In the genomic region with DNA sequence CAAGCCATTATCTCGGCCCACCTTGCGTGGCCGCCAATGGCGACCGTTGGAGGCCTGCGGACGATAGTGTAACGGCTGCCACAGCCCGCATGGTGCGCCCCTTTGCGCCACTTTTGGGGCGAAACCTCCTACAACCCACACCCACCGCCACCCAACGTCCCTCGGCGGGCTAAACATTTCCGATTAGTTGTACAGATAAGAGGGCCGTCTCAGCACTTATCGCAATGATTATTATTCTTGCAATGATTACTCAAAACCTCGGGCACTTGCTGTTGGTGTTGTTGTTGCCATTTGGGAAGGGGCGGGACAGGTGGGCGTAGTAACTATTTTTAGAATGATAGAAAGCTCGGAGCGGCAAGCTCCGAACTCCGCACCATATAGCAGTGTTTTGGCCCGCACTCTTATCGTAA, we compare ENCODE assay signal across 1 fruit fly cellular context.
TF ChIP-seq lines count a peak whose summit lies in the region.

No protein-coding gene starts in this region.

TF ChIP-seq in whole organism, embryonic, 481 proteins besides CTCF, POLR2A, EP300 and RAD21 (continued from another document and continues in another):
- TF ChIP-seq Rfx (GFP tag; IDR thresholded peaks at IDR 0.05; lab: Robert Waterston, UW) (no peak), CG18476 (GFP tag; optimal IDR thresholded peaks at IDR 0.05; lab: Kevin White, UChicago) (no peak), CoRest (tag; optimal IDR thresholded peaks at IDR 0.05; lab: Kevin White, UChicago) (no peak), amos (GFP tag; IDR thresholded peaks at IDR 0.05; lab: Robert Waterston, UW; ENCODE audit: partially characterized antibody) (0 out of 2 replicates have a peak, but pooled peaks have one; percentile 6), HmgZ (tag; optimal IDR thresholded peaks at IDR 0.05; lab: Kevin White, UChicago) (peak; percentile 64), sens (GFP tag; lab: Kevin White, UChicago) (no peak), zf30C (GFP tag; optimal IDR thresholded peaks at IDR 0.05; lab: Kevin White, UChicago) (no peak), CG7745 (tag; optimal IDR thresholded peaks at IDR 0.05; lab: Kevin White, UChicago) (no peak), kah (GFP tag; optimal IDR thresholded peaks at IDR 0.05; lab: Kevin White, UChicago) (peak; percentile 9), wor (GFP tag; IDR thresholded peaks at IDR 0.05; lab: Robert Waterston, UW) (no peak), rib (GFP tag; IDR thresholded peaks at IDR 0.05; lab: Robert Waterston, UW) (peak; percentile 33; the same call in 1 of the 2 replicates), Nf-YC (tag; optimal IDR thresholded peaks at IDR 0.05; lab: Kevin White, UChicago) (peak; percentile 67), MBD-R2 (GFP tag; IDR thresholded peaks at IDR 0.05; lab: Robert Waterston, UW) (no peak), Bdp1 (GFP tag; optimal IDR thresholded peaks at IDR 0.05; lab: Kevin White, UChicago) (peak; percentile 94), fd96Cb (tag; optimal IDR thresholded peaks at IDR 0.05; lab: Kevin White, UChicago) (no peak), lmd (GFP tag; IDR thresholded peaks at IDR 0.05; lab: Robert Waterston, UW) (no peak), maf-S (GFP tag; optimal IDR thresholded peaks at IDR 0.05; lab: Kevin White, UChicago) (no peak), lab (GFP tag; optimal IDR thresholded peaks at IDR 0.05; lab: Kevin White, UChicago) (peak; percentile 85), CG5953 (GFP tag; IDR thresholded peaks at IDR 0.05; lab: Robert Waterston, UW) (no peak), hth (optimal IDR thresholded peaks at IDR 0.05; lab: Kevin White, UChicago) (no peak), cad (GFP tag; optimal IDR thresholded peaks at IDR 0.05; lab: Kevin White, UChicago) (no peak), Pdp1 (GFP tag; optimal IDR thresholded peaks at IDR 0.05; lab: Kevin White, UChicago) (peak in 1 of 2 experiments; percentile 60), pros (GFP tag; optimal IDR thresholded peaks at IDR 0.05; lab: Kevin White, UChicago) (peak; percentile 68), CG7786 (GFP tag; optimal IDR thresholded peaks at IDR 0.05; lab: Kevin White, UChicago) (no peak), CG4404 (GFP tag; IDR thresholded peaks at IDR 0.05; lab: Robert Waterston, UW) (no peak), bbx (GFP tag; IDR thresholded peaks at IDR 0.05; lab: Robert Waterston, UW; ENCODE audit: partially characterized antibody) (no peak), CG2875 (GFP tag; optimal IDR thresholded peaks at IDR 0.05; lab: Kevin White, UChicago) (no peak), Opbp (GFP tag; IDR thresholded peaks at IDR 0.05; lab: Robert Waterston, UW; ENCODE audit: partially characterized antibody) (no peak), CG34376 (GFP tag; optimal IDR thresholded peaks at IDR 0.05; lab: Kevin White, UChicago) (peak; percentile 83), Trl (optimal IDR thresholded peaks at IDR 0.05; lab: Kevin White, UChicago) (no peak), Trl (GFP tag; optimal IDR thresholded peaks at IDR 0.05; lab: Kevin White, UChicago) (no peak), Ssrp (tag; optimal IDR thresholded peaks at IDR 0.05; lab: Kevin White, UChicago) (no peak), D19A (tag; optimal IDR thresholded peaks at IDR 0.05; lab: Kevin White, UChicago) (no peak), CG7556 (GFP tag; optimal IDR thresholded peaks at IDR 0.05; lab: Kevin White, UChicago) (no peak), Adf1 (GFP tag; IDR thresholded peaks at IDR 0.05; lab: Robert Waterston, UW) (peak; percentile 44; the same call in 1 of the 2 replicates), CG17912 (GFP tag; optimal IDR thresholded peaks at IDR 0.05; lab: Kevin White, UChicago) (peak; percentile 12), sr (GFP tag; IDR thresholded peaks at IDR 0.05; lab: Robert Waterston, UW) (no peak), CG15269 (tag; optimal IDR thresholded peaks at IDR 0.05; lab: Kevin White, UChicago) (no peak), Nf-YA (GFP tag; IDR thresholded peaks at IDR 0.05; lab: Robert Waterston, UW) (no peak), CG10431 (GFP tag; optimal IDR thresholded peaks at IDR 0.05; lab: Kevin White, UChicago) (no peak), CG14441 (GFP tag; IDR thresholded peaks at IDR 0.05; lab: Robert Waterston, UW) (peak; percentile 12; the same call in 1 of the 2 replicates), eve (GFP tag; optimal IDR thresholded peaks at IDR 0.05; lab: Kevin White, UChicago) (no peak), Drgx (GFP tag; IDR thresholded peaks at IDR 0.05; lab: Robert Waterston, UW) (no peak), grn (GFP tag; optimal IDR thresholded peaks at IDR 0.05; lab: Kevin White, UChicago) (peak; percentile 100), mirr (GFP tag; optimal IDR thresholded peaks at IDR 0.05; lab: Kevin White, UChicago) (peak; percentile 99), CG9215 (GFP tag; IDR thresholded peaks at IDR 0.05; lab: Robert Waterston, UW) (no peak), CG13287 (GFP tag; IDR thresholded peaks at IDR 0.05; lab: Robert Waterston, UW; ENCODE audit: partially characterized antibody) (peak; percentile 16; the same call in 1 of the 2 replicates), fd64A (GFP tag; optimal IDR thresholded peaks at IDR 0.05; lab: Kevin White, UChicago) (no peak), CG10543 (GFP tag; optimal IDR thresholded peaks at IDR 0.05; lab: Kevin White, UChicago) (peak; percentile 89), Dref (GFP tag; IDR thresholded peaks at IDR 0.05; lab: Robert Waterston, UW) (no peak), BEAF-32 (GFP tag; optimal IDR thresholded peaks at IDR 0.05; lab: Kevin White, UChicago) (no peak), cas (GFP tag; IDR thresholded peaks at IDR 0.05; lab: Robert Waterston, UW) (no peak), B-H2 (GFP tag; optimal IDR thresholded peaks at IDR 0.05; lab: Kevin White, UChicago) (no peak), HLH3B (GFP tag; IDR thresholded peaks at IDR 0.05; lab: Robert Waterston, UW) (no peak), chm (GFP tag; IDR thresholded peaks at IDR 0.05; lab: Robert Waterston, UW) (no peak), CG33557 (GFP tag; optimal IDR thresholded peaks at IDR 0.05; lab: Kevin White, UChicago) (no peak), Dek (tag; optimal IDR thresholded peaks at IDR 0.05; lab: Kevin White, UChicago) (no peak), CG3838 (GFP tag; optimal IDR thresholded peaks at IDR 0.05; lab: Kevin White, UChicago) (no peak), CG8944 (GFP tag; optimal IDR thresholded peaks at IDR 0.05; lab: Kevin White, UChicago) (no peak), CG1024 (GFP tag; IDR thresholded peaks at IDR 0.05; lab: Robert Waterston, UW) (no peak), Ets97D (GFP tag; optimal IDR thresholded peaks at IDR 0.05; lab: Kevin White, UChicago) (no peak), chif (GFP tag; optimal IDR thresholded peaks at IDR 0.05; lab: Kevin White, UChicago) (no peak), Atf6 (GFP tag; IDR thresholded peaks at IDR 0.05; lab: Robert Waterston, UW) (0 out of 2 replicates have a peak, but pooled peaks have one; percentile 12), pb (GFP tag; optimal IDR thresholded peaks at IDR 0.05; lab: Kevin White, UChicago) (no peak), bowl (GFP tag; IDR thresholded peaks at IDR 0.05; lab: Robert Waterston, UW) (no peak), CG10654 (GFP tag; optimal IDR thresholded peaks at IDR 0.05; lab: Kevin White, UChicago) (no peak), Sox102F (GFP tag; optimal IDR thresholded peaks at IDR 0.05; lab: Kevin White, UChicago) (no peak), trem (tag; optimal IDR thresholded peaks at IDR 0.05; lab: Kevin White, UChicago) (no peak), CG17385 (GFP tag; optimal IDR thresholded peaks at IDR 0.05; lab: Kevin White, UChicago) (no peak), CG7372 (GFP tag; IDR thresholded peaks at IDR 0.05; lab: Robert Waterston, UW) (no peak), CG11695 (GFP tag; IDR thresholded peaks at IDR 0.05; lab: Robert Waterston, UW) (0 out of 3 replicates have a peak, but pooled peaks have one; percentile 16), CG8478 (optimal IDR thresholded peaks at IDR 0.05; lab: Kevin White, UChicago) (no peak), CG9817 (tag; optimal IDR thresholded peaks at IDR 0.05; lab: Kevin White, UChicago) (no peak), CG10462 (GFP tag; optimal IDR thresholded peaks at IDR 0.05; lab: Kevin White, UChicago) (no peak), NC2α (GFP tag; optimal IDR thresholded peaks at IDR 0.05; lab: Kevin White, UChicago) (no peak), CG6765 (GFP tag; optimal IDR thresholded peaks at IDR 0.05; lab: Kevin White, UChicago) (peak; percentile 26), br (optimal IDR thresholded peaks at IDR 0.05; lab: Kevin White, UChicago) (no peak), sug (tag; optimal IDR thresholded peaks at IDR 0.05; lab: Kevin White, UChicago) (peak; percentile 97), CG3163 (GFP tag; optimal IDR thresholded peaks at IDR 0.05; lab: Kevin White, UChicago) (no peak), Nf-YB (GFP tag; optimal IDR thresholded peaks at IDR 0.05; lab: Kevin White, UChicago) (peak; percentile 65), CG32532 (GFP tag; IDR thresholded peaks at IDR 0.05; lab: Robert Waterston, UW) (no peak), repo (GFP tag; optimal IDR thresholded peaks at IDR 0.05; lab: Kevin White, UChicago) (no peak), CG6689 (GFP tag; IDR thresholded peaks at IDR 0.05; lab: Robert Waterston, UW) (no peak), Hr39 (optimal IDR thresholded peaks at IDR 0.05; lab: Kevin White, UChicago) (no peak), CG32767 (GFP tag; IDR thresholded peaks at IDR 0.05; lab: Robert Waterston, UW) (no peak), Mrtf (GFP tag; IDR thresholded peaks at IDR 0.05; lab: Robert Waterston, UW) (no peak), abd-A (tag; optimal IDR thresholded peaks at IDR 0.05; lab: Kevin White, UChicago) (no peak), Eip74EF (GFP tag; optimal IDR thresholded peaks at IDR 0.05; lab: Kevin White, UChicago) (no peak), Hand (GFP tag; optimal IDR thresholded peaks at IDR 0.05; lab: Kevin White, UChicago) (no peak), CG6791 (GFP tag; IDR thresholded peaks at IDR 0.05; lab: Robert Waterston, UW; ENCODE audit: partially characterized antibody) (no peak), pnt (GFP tag; optimal IDR thresholded peaks at IDR 0.05; lab: Kevin White, UChicago) (no peak), unc-4 (GFP tag; IDR thresholded peaks at IDR 0.05; lab: Robert Waterston, UW; ENCODE audit: partially characterized antibody) (0 out of 2 replicates have a peak, but pooled peaks have one; percentile 22), org-1 (GFP tag; optimal IDR thresholded peaks at IDR 0.05; lab: Kevin White, UChicago) (no peak), Ets65A (GFP tag; lab: Kevin White, UChicago) (no peak), CG8924 (tag; optimal IDR thresholded peaks at IDR 0.05; lab: Kevin White, UChicago) (no peak), Fer2 (tag; optimal IDR thresholded peaks at IDR 0.05; lab: Kevin White, UChicago) (no peak), Bgb (GFP tag; IDR thresholded peaks at IDR 0.05; lab: Robert Waterston, UW; ENCODE audit: partially characterized antibody) (no peak), so (GFP tag; IDR thresholded peaks at IDR 0.05; lab: Robert Waterston, UW) (0 out of 3 replicates have a peak, but pooled peaks have one; percentile 30), Hmr (GFP tag; optimal IDR thresholded peaks at IDR 0.05; lab: Kevin White, UChicago) (peak; percentile 35), ci (GFP tag; IDR thresholded peaks at IDR 0.05; lab: Robert Waterston, UW) (peak; percentile 40; the same call in 1 of the 3 replicates), CG8388 (GFP tag; optimal IDR thresholded peaks at IDR 0.05; lab: Kevin White, UChicago) (no peak), exex (tag; optimal IDR thresholded peaks at IDR 0.05; lab: Kevin White, UChicago) (peak; percentile 99), CG6175 (GFP tag; IDR thresholded peaks at IDR 0.05; lab: Robert Waterston, UW) (peak; percentile 97), NC2β (GFP tag; optimal IDR thresholded peaks at IDR 0.05; lab: Kevin White, UChicago) (no peak), CkIIα-i1 (GFP tag; IDR thresholded peaks at IDR 0.05; lab: Robert Waterston, UW) (no peak), pfk (GFP tag; optimal IDR thresholded peaks at IDR 0.05; lab: Kevin White, UChicago) (no peak), nau (GFP tag; optimal IDR thresholded peaks at IDR 0.05; lab: Kevin White, UChicago) (peak; percentile 48), Spps (tag; optimal IDR thresholded peaks at IDR 0.05; lab: Kevin White, UChicago) (no peak), HLH4C (GFP tag; IDR thresholded peaks at IDR 0.05; lab: Robert Waterston, UW; ENCODE audit: partially characterized antibody) (0 out of 3 replicates have a peak, but pooled peaks have one; percentile 33), hbn (GFP tag; IDR thresholded peaks at IDR 0.05; lab: Robert Waterston, UW; ENCODE audit: partially characterized antibody) (no peak), ham (GFP tag; IDR thresholded peaks at IDR 0.05; lab: Robert Waterston, UW) (no peak), CG13894 (tag; optimal IDR thresholded peaks at IDR 0.05; lab: Kevin White, UChicago) (no peak), kay (GFP tag; optimal IDR thresholded peaks at IDR 0.05; lab: Kevin White, UChicago) (peak; percentile 20), CG3065 (GFP tag; optimal IDR thresholded peaks at IDR 0.05; lab: Kevin White, UChicago) (peak; percentile 55), Atf-2 (GFP tag; optimal IDR thresholded peaks at IDR 0.05; lab: Kevin White, UChicago) (no peak), Blimp-1 (GFP tag; optimal IDR thresholded peaks at IDR 0.05; lab: Kevin White, UChicago) (no peak), sd (tag; optimal IDR thresholded peaks at IDR 0.05; lab: Kevin White, UChicago) (peak; percentile 78), Elba2 (GFP tag; optimal IDR thresholded peaks at IDR 0.05; lab: Kevin White, UChicago) (no peak), Dll (GFP tag; IDR thresholded peaks at IDR 0.05; lab: Robert Waterston, UW; ENCODE audit: partially characterized antibody) (no peak), chinmo (GFP tag; IDR thresholded peaks at IDR 0.05; lab: Robert Waterston, UW; ENCODE audit: partially characterized antibody) (peak; percentile 87; the same call in 3 of the 4 replicates), CG42726 (GFP tag; IDR thresholded peaks at IDR 0.05; lab: Robert Waterston, UW; ENCODE audit: partially characterized antibody) (no peak), wek (GFP tag; optimal IDR thresholded peaks at IDR 0.05; lab: Kevin White, UChicago) (peak; percentile 10), dati (GFP tag; IDR thresholded peaks at IDR 0.05; lab: Robert Waterston, UW) (no peak), gcm2 (GFP tag; optimal IDR thresholded peaks at IDR 0.05; lab: Kevin White, UChicago) (no peak), CG34224 (GFP tag; IDR thresholded peaks at IDR 0.05; lab: Robert Waterston, UW; ENCODE audit: partially characterized antibody) (0 out of 3 replicates have a peak, but pooled peaks have one; percentile 13), CG18599 (GFP tag; optimal IDR thresholded peaks at IDR 0.05; lab: Kevin White, UChicago) (peak; percentile 51), z (GFP tag; IDR thresholded peaks at IDR 0.05; lab: Robert Waterston, UW) (no peak), dimm (GFP tag; IDR thresholded peaks at IDR 0.05; lab: Robert Waterston, UW) (no peak)
